Fruit fly (Drosophila melanogaster): ENCODE measurements around the gene CG7133.

dm6 chr3L:22113186-22113585 lies 38.9 kb upstream of the CG7133 start:
- TF ChIP-seq CG33017 (tag; optimal IDR thresholded peaks at IDR 0.05) = no peak
- no peak for TF ChIP-seq kay (GFP tag; ENCODE audit: borderline replicate concordance)
- TF ChIP-seq CG7101 (tag; optimal IDR thresholded peaks at IDR 0.05) = no peak
- TF ChIP-seq cic (GFP tag; optimal IDR thresholded peaks at IDR 0.05) = no peak
- TF ChIP-seq CG14711 (tag; optimal IDR thresholded peaks at IDR 0.05) = no peak
- TF ChIP-seq bab1 (GFP tag; optimal IDR thresholded peaks at IDR 0.05) = no peak
- no peak for TF ChIP-seq pad (GFP tag; optimal IDR thresholded peaks at IDR 0.05)
- no peak for TF ChIP-seq CG7045 (GFP tag; optimal IDR thresholded peaks at IDR 0.05)
